Worm (Caenorhabditis elegans): ENCODE results near the gene math-18.

DNA sequence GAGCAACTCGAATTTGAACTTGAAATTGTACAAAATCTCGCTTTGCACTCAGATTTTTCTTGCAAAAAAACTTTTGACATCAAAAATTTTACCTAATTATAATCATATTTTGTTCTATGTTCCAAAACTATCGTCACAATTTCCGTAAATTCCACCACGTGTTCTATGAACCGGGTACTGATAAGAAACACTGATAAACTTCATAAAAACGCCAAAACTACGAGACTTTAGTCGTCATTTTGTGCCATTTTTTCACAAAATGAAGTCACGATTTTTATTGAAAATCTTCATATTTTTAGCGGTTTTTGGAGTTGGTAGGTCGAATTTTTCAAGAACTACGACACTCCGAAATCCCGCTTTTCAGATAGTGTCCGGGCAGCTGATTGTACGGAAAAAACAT lies 22.9 kb downstream of the math-18 start, which contains the start of gene gba-1:
- TF ChIP-seq dmd-4 (tag; optimal IDR thresholded peaks at IDR 0.05; ENCODE audit: borderline replicate concordance) = no peak
- TF ChIP-seq ets-4 (tag; optimal IDR thresholded peaks at IDR 0.05) = no peak
- no peak for TF ChIP-seq sox-4 (tag; optimal IDR thresholded peaks at IDR 0.05)
- no peak for TF ChIP-seq nhr-11 (tag; optimal IDR thresholded peaks at IDR 0.05)
- TF ChIP-seq ceh-9 (tag; optimal IDR thresholded peaks at IDR 0.05) = no peak
- TF ChIP-seq fax-1 (tag; optimal IDR thresholded peaks at IDR 0.05) = no peak
- no peak for TF ChIP-seq K09A11.1 (tag; optimal IDR thresholded peaks at IDR 0.05; ENCODE audit: insufficient read depth)
- TF ChIP-seq eyg-1 (tag; optimal IDR thresholded peaks at IDR 0.05) = no peak
- no peak for TF ChIP-seq pqm-1 (tag; optimal IDR thresholded peaks at IDR 0.05)
- no peak for TF ChIP-seq lin-11 (tag; optimal IDR thresholded peaks at IDR 0.05)
- no peak for TF ChIP-seq ceh-14 (tag; optimal IDR thresholded peaks at IDR 0.05)
- TF ChIP-seq pha-4 (tag; optimal IDR thresholded peaks at IDR 0.05) = no peak
- TF ChIP-seq ceh-6 (GFP tag; optimal IDR thresholded peaks at IDR 0.05) = no peak
- TF ChIP-seq nfya-1 (tag; optimal IDR thresholded peaks at IDR 0.05) = no peak

Data from whole organism, late embryonic.